Worm (Caenorhabditis elegans) whole organism, late embryonic: ENCODE measurements around the gene cec-7.

Experiments used
- C08G9.2 ChIP-seq: sonication (generic microtip); optimal IDR thresholded peaks from 2 replicates; lab custom pipeline; 2016; ENCODE audit warnings: mild to moderate bottlenecking, missing genetic modification characterization, moderate library complexity, missing compliant biosample characterization
- C38D4.7 ChIP-seq: fragments of 200-800 bp; sonication (Bioruptor generic); optimal IDR thresholded peaks from 2 replicates; lab custom pipeline; 2018; ENCODE audit warnings: mild to moderate bottlenecking, missing genetic modification characterization, moderate library complexity, missing compliant biosample characterization
- F13H6.1 ChIP-seq: sonication (generic microtip); optimal IDR thresholded peaks from 2 replicates; lab custom pipeline; 2016; ENCODE audit warnings: missing genetic modification characterization, missing compliant biosample characterization
- ceh-19 ChIP-seq: fragments of 200-800 bp; sonication (Bioruptor generic); optimal IDR thresholded peaks from 2 replicates; lab custom pipeline; 2018; ENCODE audit warnings: mild to moderate bottlenecking, missing genetic modification characterization, missing compliant biosample characterization
- ceh-31 ChIP-seq: sonication (generic microtip); optimal IDR thresholded peaks from 2 replicates; lab custom pipeline; 2016; ENCODE audit warnings: missing genetic modification characterization, missing compliant biosample characterization
- ceh-34 ChIP-seq: sonication (generic microtip); optimal IDR thresholded peaks from 2 replicates; lab custom pipeline; 2016; ENCODE audit warnings: mild to moderate bottlenecking, missing genetic modification characterization, missing compliant biosample characterization
- ceh-48 ChIP-seq: sonication (generic microtip); optimal IDR thresholded peaks from 2 replicates; lab custom pipeline; 2016; ENCODE audit warnings: missing genetic modification characterization, inconsistent platforms, missing compliant biosample characterization
- che-1 ChIP-seq: sonication (generic microtip); optimal IDR thresholded peaks from 2 replicates; lab custom pipeline; 2016; ENCODE audit warnings: mild to moderate bottlenecking, missing genetic modification characterization, missing compliant biosample characterization
- dve-1 ChIP-seq: sonication (generic microtip); optimal IDR thresholded peaks from 2 replicates; lab custom pipeline; 2017; ENCODE audit warnings: antibody characterized with exemption, mild to moderate bottlenecking, missing genetic modification characterization, missing compliant biosample characterization
- eyg-1 ChIP-seq: sonication (generic microtip); optimal IDR thresholded peaks from 2 replicates; lab custom pipeline; 2016; ENCODE audit warnings: missing genotype, missing genetic modification characterization, missing compliant biosample characterization
- fkh-10 ChIP-seq: fragments of 150-350 bp; optimal IDR thresholded peaks from 2 replicates; lab custom pipeline; 2014; ENCODE audit warnings: missing biosample characterization, missing genetic modification reagents, missing genetic modification characterization
- fkh-6 ChIP-seq: sonication (generic microtip); optimal IDR thresholded peaks from 2 replicates; lab custom pipeline; 2016; ENCODE audit warnings: missing genetic modification characterization, missing compliant biosample characterization
- gmeb-2 ChIP-seq: sonication (generic microtip); optimal IDR thresholded peaks from 2 replicates; lab custom pipeline; 2016; ENCODE audit warnings: missing genetic modification characterization, inconsistent platforms, missing compliant biosample characterization
- hlh-15 ChIP-seq: sonication (generic microtip); optimal IDR thresholded peaks from 2 replicates; lab custom pipeline; 2016; ENCODE audit warnings: missing genetic modification characterization, missing compliant biosample characterization
- hlh-8 ChIP-seq: sonication (generic microtip); optimal IDR thresholded peaks from 2 replicates; lab custom pipeline; 2016; ENCODE audit warnings: missing genotype, missing genetic modification characterization, missing compliant biosample characterization
- lin-11 ChIP-seq: fragments of 200-800 bp; sonication (Bioruptor generic); optimal IDR thresholded peaks from 2 replicates; lab custom pipeline; 2018; ENCODE audit warnings: mild to moderate bottlenecking, missing genetic modification characterization, missing compliant biosample characterization
- madf-2 ChIP-seq: sonication (generic microtip); optimal IDR thresholded peaks from 2 replicates; lab custom pipeline; 2017; ENCODE audit warnings: missing genetic modification characterization, missing compliant biosample characterization
- nfya-1 ChIP-seq: sonication (generic microtip); optimal IDR thresholded peaks from 2 replicates; lab custom pipeline; 2017; ENCODE audit warnings: missing genetic modification characterization, mild to moderate bottlenecking, missing compliant biosample characterization, antibody characterized with exemption, moderate library complexity
- nhr-232 ChIP-seq: sonication (generic microtip); optimal IDR thresholded peaks from 2 replicates; lab custom pipeline; 2016; ENCODE audit warnings: missing genetic modification characterization, missing compliant biosample characterization
- npax-4 ChIP-seq: sonication (generic microtip); optimal IDR thresholded peaks from 2 replicates; lab custom pipeline; 2016; ENCODE audit warnings: missing genetic modification characterization, missing compliant biosample characterization
- pha-2 ChIP-seq: sonication (generic microtip); optimal IDR thresholded peaks from 2 replicates; lab custom pipeline; 2017; ENCODE audit warnings: mild to moderate bottlenecking, missing genetic modification characterization, missing compliant biosample characterization
- pqm-1 ChIP-seq: sonication (generic microtip); optimal IDR thresholded peaks from 2 replicates; lab custom pipeline; 2016; ENCODE audit warnings: missing genetic modification characterization, missing compliant biosample characterization
- ref-2 ChIP-seq: sonication (generic microtip); optimal IDR thresholded peaks from 2 replicates; lab custom pipeline; 2016; ENCODE audit warnings: missing genetic modification characterization, missing compliant biosample characterization
- sox-4 ChIP-seq: sonication (generic microtip); optimal IDR thresholded peaks from 2 replicates; lab custom pipeline; 2017; ENCODE audit warnings: mild to moderate bottlenecking, missing genetic modification characterization, inconsistent platforms, missing compliant biosample characterization
- syd-9 ChIP-seq: sonication (generic microtip); optimal IDR thresholded peaks from 2 replicates; lab custom pipeline; 2016; ENCODE audit warnings: mild to moderate bottlenecking, missing genetic modification characterization, moderate library complexity, missing compliant biosample characterization
- tbx-2 ChIP-seq: sonication (generic microtip); optimal IDR thresholded peaks from 2 replicates; lab custom pipeline; 2016; ENCODE audit warnings: missing genetic modification characterization, missing compliant biosample characterization
- ttx-3 ChIP-seq: sonication (generic microtip); optimal IDR thresholded peaks from 2 replicates; lab custom pipeline; 2016; ENCODE audit warnings: missing genetic modification reagents, missing genetic modification characterization, missing compliant biosample characterization
- unc-3 ChIP-seq, 2 experiments: fragments of 200-800 bp in 1 of 2; sonication (Bioruptor generic) in 1 of 2; sonication (generic microtip) in 1 of 2; conservative IDR thresholded peaks in 1 of 2; optimal IDR thresholded peaks in 1 of 2; 2 replicates each; pipeline versions ENCODE4 v1.3.6 to Lab custom; 2016 to 2022; ENCODE audit warnings: missing compliant biosample characterization in 2 of 2, missing genetic modification characterization in 2 of 2, missing genetic modification reagents in 1 of 2
- unc-42 ChIP-seq: sonication (generic microtip); optimal IDR thresholded peaks from 2 replicates; lab custom pipeline; 2016; ENCODE audit warnings: missing genotype, missing genetic modification characterization, missing compliant biosample characterization
- unc-55 ChIP-seq: sonication (generic microtip); optimal IDR thresholded peaks from 2 replicates; lab custom pipeline; 2017; ENCODE audit warnings: missing biosample characterization, missing genetic modification reagents, missing genetic modification characterization
- unc-86 ChIP-seq: sonication (generic microtip); optimal IDR thresholded peaks from 2 replicates; lab custom pipeline; 2016; ENCODE audit warnings: missing genetic modification characterization, missing compliant biosample characterization

cec-7 gene

DNA sequence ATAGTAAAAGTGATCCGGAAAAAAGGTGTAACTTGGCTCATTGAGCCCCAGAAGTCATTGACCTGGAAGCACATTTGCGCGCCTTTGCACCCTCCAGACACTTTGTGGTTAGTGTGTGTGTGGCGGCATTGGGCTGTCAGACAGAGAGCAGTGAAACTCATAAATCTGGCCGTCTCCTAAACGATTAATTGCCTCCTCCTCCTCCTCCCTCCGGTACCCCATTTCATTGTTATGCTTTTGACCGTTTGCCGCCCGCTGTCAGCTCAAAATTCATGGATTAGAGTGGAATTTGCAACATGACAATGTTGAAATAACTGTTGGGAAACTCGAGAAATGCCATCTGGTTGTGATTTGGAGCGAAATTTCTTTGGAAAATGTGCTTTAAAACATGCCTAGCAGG is 26.7 kb upstream of the cec-7 start:
- TF ChIP-seq fkh-10 (GFP tag; lab: Kevin White, UChicago) (no peak), F13H6.1 (tag; lab: Kevin White, UChicago) (no peak), unc-55 (GFP tag; lab: Kevin White, UChicago) (peak; percentile 77), ref-2 (tag; lab: Kevin White, UChicago) (no peak), nhr-232 (tag; lab: Kevin White, UChicago) (no peak)
- TF ChIP-seq, all 69 proteins: peak for 1

DNA sequence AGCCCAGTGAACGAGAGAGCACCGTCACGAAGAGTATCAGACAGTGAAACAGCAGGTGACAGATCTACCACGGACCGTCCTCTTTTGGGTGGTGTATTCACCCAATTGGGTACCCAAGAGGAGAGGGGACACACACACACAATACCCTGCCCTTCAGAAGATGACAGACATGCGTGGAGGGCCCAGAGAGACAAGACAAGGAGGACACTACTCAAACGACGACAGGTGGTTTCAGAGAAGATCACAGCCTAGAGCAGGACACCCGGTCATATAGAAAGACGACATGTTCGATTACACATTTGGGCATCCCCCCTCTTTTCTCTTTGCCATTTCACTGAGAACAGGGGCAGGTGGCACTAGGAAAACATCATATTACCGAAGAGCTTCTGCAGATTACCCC is 16.8 kb upstream of the cec-7 start:
- TF ChIP-seq tbx-2 (peak; percentile 46), ref-2 (tag; lab: Kevin White, UChicago) (peak; percentile 64), ttx-3 (tag; lab: Kevin White, UChicago) (no peak), ceh-31 (tag; lab: Kevin White, UChicago) (peak; percentile 20), nfya-1 (tag; lab: Kevin White, UChicago) (peak; percentile 28), eyg-1 (tag; lab: Kevin White, UChicago) (no peak), nhr-232 (tag; lab: Kevin White, UChicago) (no peak), unc-3 (GFP tag; conservative IDR thresholded peaks at IDR 0.05; lab: Robert Waterston, UW) (no peak), unc-3 (tag; optimal IDR thresholded peaks at IDR 0.05; lab: Kevin White, UChicago) (no peak), syd-9 (tag; lab: Kevin White, UChicago) (no peak), unc-86 (tag; lab: Kevin White, UChicago) (no peak), pha-2 (tag; lab: Kevin White, UChicago) (no peak), ceh-34 (peak; percentile 82)

DNA sequence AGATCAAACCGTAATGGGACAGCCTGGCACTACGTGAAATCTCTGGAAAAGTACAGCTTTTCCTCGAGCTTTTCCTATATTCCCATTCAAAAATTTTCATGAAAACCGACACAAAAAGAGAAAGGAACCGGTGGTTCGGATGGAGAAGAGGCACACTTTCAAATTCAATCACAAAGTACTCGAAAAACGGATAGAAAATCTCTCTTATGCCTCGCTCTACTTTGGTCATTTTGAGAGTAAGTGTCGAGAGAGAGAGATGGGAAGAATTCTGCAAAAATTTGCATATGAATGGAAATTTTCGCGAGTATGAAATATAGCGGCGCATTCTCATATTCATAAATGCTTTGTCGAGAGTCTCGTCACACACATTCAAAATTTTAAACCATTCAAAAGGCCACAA is 15.4 kb upstream of the cec-7 start:
- TF ChIP-seq unc-42 (tag; lab: Kevin White, UChicago) (peak; percentile 53), unc-3 (GFP tag; conservative IDR thresholded peaks at IDR 0.05; lab: Robert Waterston, UW) (no peak), unc-3 (tag; optimal IDR thresholded peaks at IDR 0.05; lab: Kevin White, UChicago) (no peak), gmeb-2 (tag; lab: Kevin White, UChicago) (no peak)

DNA sequence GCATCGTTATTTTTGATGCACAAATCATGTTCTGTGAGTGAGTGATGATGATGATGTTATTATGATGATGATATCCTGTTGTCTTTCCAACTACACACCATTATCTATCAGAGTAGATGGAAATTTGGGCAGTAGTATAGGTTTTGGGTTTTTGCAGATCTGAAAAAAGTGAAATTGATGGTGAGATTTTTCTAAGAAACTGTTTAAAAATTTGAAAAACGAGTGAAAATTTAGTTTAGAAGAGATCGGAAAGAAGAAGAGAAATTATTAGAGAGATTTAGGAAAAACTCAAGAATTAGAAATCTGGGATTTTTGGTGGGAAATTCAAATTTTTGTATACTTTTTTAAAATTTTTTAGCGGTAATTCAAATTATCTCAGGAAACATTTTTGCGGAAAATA is 14.2 kb upstream of the cec-7 start, which contains the start of the genes Y37D8A.29 and unc-71:
TSS of gene Y37D8A.29 (minus strand) at position 101 of the 400 bp plus-strand sequence.
TSS of gene unc-71 (minus strand) at position 159 of the 400 bp plus-strand sequence.
- TF ChIP-seq lin-11: no peak
- no peak for TF ChIP-seq fkh-6 (tag; lab: Kevin White, UChicago)
- TF ChIP-seq che-1 (tag; lab: Kevin White, UChicago): no peak

DNA sequence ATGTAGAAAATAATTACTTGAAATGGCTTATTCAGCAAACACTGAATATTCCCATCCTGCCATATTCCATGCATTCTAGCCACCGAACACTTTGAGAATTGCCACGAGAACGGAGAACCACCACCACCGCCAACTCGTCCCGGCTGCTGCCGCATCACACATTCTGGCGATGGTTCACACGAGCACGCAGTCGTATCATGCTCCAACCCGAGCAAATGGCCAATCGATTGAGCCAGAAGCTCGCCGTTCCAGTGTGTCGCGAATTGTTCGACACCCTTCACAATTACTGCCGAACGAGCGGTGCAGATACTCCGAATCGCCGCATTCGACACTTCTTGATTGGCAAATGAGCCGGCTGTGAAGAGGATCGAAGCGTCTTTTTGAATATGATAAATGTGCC is 7.8 kb upstream of the cec-7 start:
- TF ChIP-seq ceh-48 (no peak), hlh-8 (tag; lab: Kevin White, UChicago) (no peak), gmeb-2 (tag; lab: Kevin White, UChicago) (no peak), madf-2 (tag; lab: Kevin White, UChicago) (no peak)

DNA sequence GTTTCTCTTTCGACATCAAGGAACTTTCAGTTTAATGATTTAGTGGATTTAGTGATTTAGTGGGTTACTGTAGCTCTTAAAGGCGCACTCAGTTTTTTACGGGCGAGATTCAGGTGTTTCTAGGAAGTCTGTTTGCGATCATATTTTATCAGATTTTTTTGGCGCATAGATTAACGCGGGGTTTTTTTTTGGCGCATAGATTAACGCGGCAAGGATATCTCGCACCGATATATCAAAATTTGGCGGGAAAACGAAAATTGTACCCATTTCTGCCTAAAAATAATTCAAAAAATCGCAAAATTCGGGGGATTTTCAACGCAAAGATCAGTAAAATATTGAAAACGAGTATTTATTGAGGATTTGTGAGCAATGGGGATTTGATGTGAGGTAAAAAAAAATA is 3.3 kb upstream of the cec-7 start:
- no peak for TF ChIP-seq syd-9 (tag; lab: Kevin White, UChicago)
- no peak for TF ChIP-seq fkh-10 (GFP tag; lab: Kevin White, UChicago)
- no peak for TF ChIP-seq npax-4 (tag; lab: Kevin White, UChicago)
- TF ChIP-seq C38D4.7 (GFP tag; lab: Kevin White, UChicago): no peak
- TF ChIP-seq hlh-15: no peak
- TF ChIP-seq nfya-1 (tag; lab: Kevin White, UChicago): no peak
- no peak for TF ChIP-seq dve-1 (tag; lab: Kevin White, UChicago)
- TF ChIP-seq pqm-1 (tag; lab: Kevin White, UChicago): no peak
- no peak for TF ChIP-seq pha-2 (tag; lab: Kevin White, UChicago)
- no peak for TF ChIP-seq C08G9.2 (tag; lab: Kevin White, UChicago)
- no peak for TF ChIP-seq tbx-2
- TF ChIP-seq eyg-1 (tag; lab: Kevin White, UChicago): no peak
- TF ChIP-seq fkh-6 (tag; lab: Kevin White, UChicago): no peak
- TF ChIP-seq sox-4 (tag; lab: Kevin White, UChicago): no peak
- no peak for TF ChIP-seq ceh-19
- TF ChIP-seq unc-42 (tag; lab: Kevin White, UChicago): no peak
- TF ChIP-seq, all 69 proteins: peak for 0
